Worm (Caenorhabditis elegans) whole organism, young adult: ENCODE results near the gene sru-7.
A peak's percentile ranks its signal among the peaks of the same experiment; 100 is the strongest.

Experiments used
- F22D6.2 ChIP-seq: sonication (generic microtip); optimal IDR thresholded peaks from 2 replicates; lab custom pipeline; 2016; ENCODE audit warnings: mild to moderate bottlenecking, missing genetic modification characterization, missing compliant biosample characterization
- F37B4.10 ChIP-seq: fragments of 200-800 bp; sonication (Bioruptor generic); IDR thresholded peaks from 2 replicates; pipeline ENCODE4 v1.3.6; 2022; ENCODE audit warnings: missing genetic modification characterization, missing compliant biosample characterization
- K11D2.4 ChIP-seq: fragments of 200-800 bp; sonication (Bioruptor generic); IDR thresholded peaks from 2 replicates; pipeline ENCODE4 v1.3.6; 2022; ENCODE audit warnings: missing genetic modification reagents, missing genetic modification characterization, missing compliant biosample characterization
- K12H6.12 ChIP-seq: fragments of 200-800 bp; sonication (Bioruptor generic); optimal IDR thresholded peaks from 2 replicates; lab custom pipeline; 2018; ENCODE audit warnings: mild to moderate bottlenecking, missing genetic modification characterization, missing compliant biosample characterization
- Y95B8A.8 ChIP-seq: fragments of 200-800 bp; sonication (Bioruptor generic); IDR thresholded peaks from 2 replicates; pipeline ENCODE4 v1.3.6; 2022; ENCODE audit warnings: missing genetic modification reagents, missing genetic modification characterization, missing compliant biosample characterization
- atf-7 ChIP-seq: sonication (generic microtip); optimal IDR thresholded peaks from 2 replicates; lab custom pipeline; 2017; ENCODE audit warnings: mild to moderate bottlenecking, missing genetic modification characterization, missing compliant biosample characterization
- attf-5 ChIP-seq: fragments of 200-800 bp; sonication (Bioruptor generic); optimal IDR thresholded peaks from 2 replicates; lab custom pipeline; 2018; ENCODE audit warnings: mild to moderate bottlenecking, missing genetic modification characterization, missing compliant biosample characterization
- cebp-1 ChIP-seq, 2 experiments: fragments of 200-800 bp in 1 of 2; sonication (Bioruptor generic) in 1 of 2; sonication (generic microtip) in 1 of 2; IDR thresholded peaks in 1 of 2; optimal IDR thresholded peaks in 1 of 2; 2 replicates each; pipeline versions ENCODE4 v1.3.6 to Lab custom; 2017 to 2022; ENCODE audit warnings: missing compliant biosample characterization in 2 of 2, missing genetic modification characterization in 2 of 2, mild to moderate bottlenecking in 1 of 2, missing genetic modification reagents in 1 of 2, moderate library complexity in 1 of 2
- ceh-27 ChIP-seq: fragments of 200-800 bp; sonication (Bioruptor generic); optimal IDR thresholded peaks from 2 replicates; lab custom pipeline; 2018; ENCODE audit warnings: mild to moderate bottlenecking, missing genetic modification characterization, moderate library complexity, missing compliant biosample characterization
- dox-1 ChIP-seq: fragments of 200-800 bp; sonication (Bioruptor generic); IDR thresholded peaks from 2 replicates; pipeline ENCODE4 v1.3.6; 2022; ENCODE audit warnings: missing genetic modification reagents, missing genetic modification characterization, missing compliant biosample characterization
- efl-1 ChIP-seq: fragments of 150-350 bp; optimal IDR thresholded peaks from 2 replicates; lab custom pipeline; 2014; ENCODE audit warnings: missing biosample characterization, missing genetic modification reagents, missing genetic modification characterization
- him-1 ChIP-seq: sonication (generic microtip); optimal IDR thresholded peaks from 2 replicates; lab custom pipeline; 2016; ENCODE audit warnings: missing genotype, missing genetic modification reagents, missing genetic modification characterization, missing compliant biosample characterization
- hmg-1.2 ChIP-seq: fragments of 200-800 bp; sonication (Bioruptor generic); IDR thresholded peaks from 2 replicates; pipeline ENCODE4 v1.3.6; 2022; ENCODE audit warnings: missing genetic modification reagents, missing genetic modification characterization, missing compliant biosample characterization
- let-607 ChIP-seq, 2 experiments: fragments of 200-800 bp in 1 of 2; sonication (Bioruptor generic) in 1 of 2; sonication (generic microtip) in 1 of 2; optimal IDR thresholded peaks; 2 replicates each; lab custom pipeline; 2016 to 2018; ENCODE audit warnings: mild to moderate bottlenecking in 2 of 2, missing compliant biosample characterization in 2 of 2, missing genetic modification characterization in 2 of 2, moderate library complexity in 2 of 2, missing genotype in 1 of 2
- lin-26 ChIP-seq: fragments of 200-800 bp; sonication (Bioruptor generic); IDR thresholded peaks from 2 replicates; pipeline ENCODE4 v1.3.6; 2022; ENCODE audit warnings: missing genetic modification reagents, missing genetic modification characterization, missing compliant biosample characterization
- lin-35 ChIP-seq, 3 experiments: fragments of 150-350 bp in 2 of 3; sonication (generic microtip) in 1 of 3; optimal IDR thresholded peaks; 2 replicates each; lab custom pipeline; 2014 to 2018; ENCODE audit warnings: missing biosample characterization in 3 of 3, missing genetic modification characterization in 3 of 3, missing genetic modification reagents in 3 of 3
- lin-40 ChIP-seq: sonication (generic microtip); optimal IDR thresholded peaks from 2 replicates; lab custom pipeline; 2016; ENCODE audit warnings: missing genetic modification characterization, mild to moderate bottlenecking, missing compliant biosample characterization, missing genotype, missing genetic modification reagents
- lsl-1 ChIP-seq: fragments of 200-800 bp; sonication (Bioruptor generic); optimal IDR thresholded peaks from 2 replicates; lab custom pipeline; 2018; ENCODE audit warnings: mild to moderate bottlenecking, missing genetic modification characterization, moderate library complexity, missing compliant biosample characterization
- madf-10 ChIP-seq: sonication (generic microtip); optimal IDR thresholded peaks from 2 replicates; lab custom pipeline; 2016; ENCODE audit warnings: mild to moderate bottlenecking, missing genetic modification characterization, missing compliant biosample characterization
- madf-3 ChIP-seq: fragments of 200-800 bp; sonication (Bioruptor generic); IDR thresholded peaks from 2 replicates; pipeline ENCODE4 v1.3.6; 2022; ENCODE audit warnings: missing genetic modification reagents, missing genetic modification characterization, missing compliant biosample characterization
- mcd-1 ChIP-seq: fragments of 200-800 bp; sonication (Bioruptor generic); IDR thresholded peaks from 2 replicates; pipeline ENCODE4 v1.3.6; 2022; ENCODE audit warnings: missing genetic modification reagents, missing genetic modification characterization, missing compliant biosample characterization
- mes-4 ChIP-seq: sonication (generic microtip); optimal IDR thresholded peaks from 2 replicates; lab custom pipeline; 2016; ENCODE audit warnings: missing genotype, missing genetic modification characterization, missing compliant biosample characterization
- mxl-1 ChIP-seq: sonication (generic microtip); optimal IDR thresholded peaks from 2 replicates; lab custom pipeline; 2016; ENCODE audit warnings: missing genetic modification characterization, missing compliant biosample characterization
- nfya-1 ChIP-seq: sonication (generic microtip); optimal IDR thresholded peaks from 2 replicates; lab custom pipeline; 2017; ENCODE audit warnings: antibody characterized with exemption, missing compliant biosample characterization, missing genetic modification characterization, borderline replicate concordance; ENCODE audit not compliant: insufficient read depth
- nfyb-1 ChIP-seq: fragments of 200-800 bp; sonication (Bioruptor generic); IDR thresholded peaks from 2 replicates; pipeline ENCODE4 v1.3.6; 2022; ENCODE audit warnings: missing genetic modification reagents, missing genetic modification characterization, missing compliant biosample characterization
- nhr-80 ChIP-seq: sonication (generic microtip); optimal IDR thresholded peaks from 2 replicates; lab custom pipeline; 2016; ENCODE audit warnings: missing genetic modification characterization, missing compliant biosample characterization
- rpc-1 ChIP-seq, 2 experiments: fragments of 150-350 bp in 1 of 2; sonication (generic microtip) in 1 of 2; optimal IDR thresholded peaks; 2 replicates each; lab custom pipeline; 2014 to 2018; ENCODE audit warnings: missing biosample characterization in 1 of 2, missing genetic modification characterization in 1 of 2, missing genetic modification reagents in 1 of 2, missing genotype in 1 of 2
- sea-2 ChIP-seq: fragments of 200-800 bp; sonication (Bioruptor generic); IDR thresholded peaks from 2 replicates; pipeline ENCODE4 v1.3.6; 2022; ENCODE audit warnings: missing genetic modification characterization, missing compliant biosample characterization
- snpc-1.1 ChIP-seq: sonication (generic microtip); optimal IDR thresholded peaks from 2 replicates; lab custom pipeline; 2017; ENCODE audit warnings: missing genetic modification characterization, mild to moderate bottlenecking, missing compliant biosample characterization, antibody characterized with exemption, moderate library complexity, missing genotype, missing genetic modification reagents; ENCODE audit not compliant: insufficient read depth
- snpc-1.3 ChIP-seq: sonication (generic microtip); optimal IDR thresholded peaks from 2 replicates; lab custom pipeline; 2017; ENCODE audit warnings: missing genetic modification characterization, mild to moderate bottlenecking, missing compliant biosample characterization, antibody characterized with exemption, moderate library complexity, missing genotype, missing genetic modification reagents; ENCODE audit not compliant: insufficient read depth
- snpc-4 ChIP-seq, 5 experiments: fragments of 150-350 bp in 1 of 5; sonication (generic microtip) in 4 of 5; optimal IDR thresholded peaks; 2 replicates each; lab custom pipeline; 2014 to 2018; ENCODE audit warnings: missing genetic modification characterization in 5 of 5, missing biosample characterization in 3 of 5, antibody characterized with exemption in 2 of 5, mild to moderate bottlenecking in 2 of 5, missing compliant biosample characterization in 2 of 5, missing genotype in 2 of 5, moderate library complexity in 2 of 5, missing genetic modification reagents in 1 of 5
- tbp1 ChIP-seq: fragments of 200-800 bp; sonication (Bioruptor generic); optimal IDR thresholded peaks from 2 replicates; lab custom pipeline; 2018; ENCODE audit warnings: mild to moderate bottlenecking, missing genetic modification characterization, missing compliant biosample characterization
- tbx-9 ChIP-seq: sonication (generic microtip); optimal IDR thresholded peaks from 2 replicates; lab custom pipeline; 2016; ENCODE audit warnings: borderline replicate concordance, missing genetic modification characterization, inconsistent platforms, missing compliant biosample characterization
- unc-62 ChIP-seq: fragments of 150-350 bp; optimal IDR thresholded peaks from 2 replicates; lab custom pipeline; 2014; ENCODE audit warnings: missing biosample characterization, missing genetic modification reagents, missing genetic modification characterization
- ztf-26 ChIP-seq: sonication (generic microtip); optimal IDR thresholded peaks from 2 replicates; lab custom pipeline; 2017; ENCODE audit warnings: missing genetic modification characterization, missing compliant biosample characterization

sru-7 gene

ce11 chrIV:8530042-8531027 lies 38.0 kb downstream of the sru-7 start (continued):
- TF ChIP-seq him-1 (tag; lab: Kevin White, UChicago), result no peak
- TF ChIP-seq madf-10, result peak; percentile 73
- TF ChIP-seq F22D6.2 (tag; lab: Kevin White, UChicago), result peak; percentile 79
- TF ChIP-seq mcd-1 (GFP tag; lab: Robert Waterston, UW), result no peak
- TF ChIP-seq F37B4.10, result no peak
- TF ChIP-seq lin-35 (GFP tag; optimal IDR thresholded peaks at IDR 0.05; lab: Kevin White, UChicago), result peak in 1 of 3 experiments; percentile 17

- no peak for TF ChIP-seq tbx-9
- no peak for TF ChIP-seq lsl-1
- TF ChIP-seq rpc-1 (optimal IDR thresholded peaks at IDR 0.05; lab: Kevin White, UChicago), result no peak
- no peak for TF ChIP-seq rpc-1 (tag; optimal IDR thresholded peaks at IDR 0.05; lab: Kevin White, UChicago)
- TF ChIP-seq Y95B8A.8 (GFP tag; lab: Robert Waterston, UW), result no peak
- no peak for TF ChIP-seq madf-3 (GFP tag; lab: Robert Waterston, UW)
- TF ChIP-seq nhr-80 (tag; lab: Kevin White, UChicago), result peak; percentile 78
- TF ChIP-seq nfya-1 (tag; lab: Kevin White, UChicago), result no peak
- peak; percentile 40 for TF ChIP-seq atf-7
- TF ChIP-seq dox-1 (GFP tag; lab: Robert Waterston, UW), result 0 out of 2 replicates have a peak, but pooled peaks have one; percentile 24
- TF ChIP-seq snpc-4 (GFP tag; optimal IDR thresholded peaks at IDR 0.05; lab: Kevin White, UChicago), result no peak
- TF ChIP-seq snpc-4 (tag; optimal IDR thresholded peaks at IDR 0.05; lab: Kevin White, UChicago), result no peak
- no peak for TF ChIP-seq sea-2 (GFP tag; lab: Robert Waterston, UW)
- no peak for TF ChIP-seq K11D2.4 (GFP tag; lab: Robert Waterston, UW)
- TF ChIP-seq let-607 (tag; optimal IDR thresholded peaks at IDR 0.05; lab: Kevin White, UChicago), result peak in 1 of 2 experiments; percentile 7
These were observed 39.7 kb downstream of the sru-7 start for ce11 chrIV:8532024-8532423.

DNA sequence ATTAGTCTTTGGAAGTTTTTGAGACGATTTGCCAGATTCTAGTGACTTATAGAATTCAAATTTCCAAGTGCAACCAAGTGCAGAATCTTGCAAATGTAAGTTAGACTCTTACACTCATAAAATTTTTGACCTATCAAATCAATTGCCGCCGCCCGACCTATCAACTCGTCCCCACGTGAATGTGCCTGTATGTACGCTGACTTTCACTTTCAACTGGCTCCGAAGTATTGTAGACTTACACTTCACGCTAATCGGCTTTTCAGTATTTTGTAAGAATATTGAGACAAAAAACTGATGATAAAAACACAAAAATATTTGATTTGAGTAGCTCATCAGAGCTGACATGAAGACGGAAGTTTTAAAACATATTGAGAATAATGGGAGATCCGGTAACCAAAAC lies 40.5 kb downstream of the sru-7 start:
- TF ChIP-seq lin-26 (GFP tag; lab: Robert Waterston, UW) (no peak), nhr-80 (tag; lab: Kevin White, UChicago) (peak; percentile 62), tbp1 (GFP tag; lab: Kevin White, UChicago) (peak; percentile 13), nfyb-1 (GFP tag; lab: Robert Waterston, UW) (0 out of 2 replicates have a peak, but pooled peaks have one; percentile 14)

DNA sequence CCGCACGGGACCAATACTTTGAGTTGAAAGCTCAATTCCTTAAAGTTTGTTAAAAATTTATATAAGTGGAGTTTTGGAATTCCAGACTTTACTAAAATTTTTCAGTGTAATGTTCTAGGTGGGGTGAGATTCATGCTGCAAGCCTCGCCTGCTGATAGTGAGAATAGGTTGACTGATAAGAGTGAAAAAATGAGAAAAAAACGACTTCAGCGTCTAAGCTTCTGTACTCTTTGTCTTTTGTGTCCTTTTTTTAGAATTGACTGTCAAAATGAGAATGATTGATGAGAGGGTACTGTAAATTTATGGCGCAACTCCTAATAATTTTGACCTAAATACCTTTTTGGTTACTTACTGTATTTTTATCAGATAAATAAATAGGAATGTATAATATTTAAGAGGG lies 41.8 kb downstream of the sru-7 start:
- TF ChIP-seq tbp1 (GFP tag; lab: Kevin White, UChicago) (no peak), efl-1 (no peak), snpc-1.1 (tag; lab: Kevin White, UChicago) (no peak), snpc-1.3 (no peak), unc-62 (GFP tag; lab: Kevin White, UChicago) (no peak), nhr-80 (tag; lab: Kevin White, UChicago) (peak; percentile 54)

- TF ChIP-seq K12H6.12 (tag; lab: Kevin White, UChicago) (peak; percentile 40), attf-5 (GFP tag; lab: Kevin White, UChicago) (no peak), hmg-1.2 (GFP tag; lab: Robert Waterston, UW) (peak; percentile 40; the same call in 1 of the 2 replicates), cebp-1 (GFP tag; IDR thresholded peaks at IDR 0.05; lab: Robert Waterston, UW) (no peak), cebp-1 (tag; optimal IDR thresholded peaks at IDR 0.05; lab: Kevin White, UChicago) (peak; percentile 47), nfya-1 (tag; lab: Kevin White, UChicago) (no peak), unc-62 (GFP tag; lab: Kevin White, UChicago) (peak; percentile 39), K11D2.4 (GFP tag; lab: Robert Waterston, UW) (0 out of 2 replicates have a peak, but pooled peaks have one; percentile 32), tbp1 (GFP tag; lab: Kevin White, UChicago) (peak; percentile 5), nhr-80 (tag; lab: Kevin White, UChicago) (peak; percentile 71), ztf-26 (tag; lab: Kevin White, UChicago) (peak; percentile 10), F22D6.2 (tag; lab: Kevin White, UChicago) (peak; percentile 58), lin-40 (tag; lab: Kevin White, UChicago) (peak; percentile 39), mes-4 (tag; lab: Kevin White, UChicago) (no peak), efl-1 (no peak), ceh-27 (GFP tag; lab: Kevin White, UChicago) (peak; percentile 15), mxl-1 (tag; lab: Kevin White, UChicago) (no peak)
These were observed 42.7 kb downstream of the sru-7 start for ce11 chrIV:8534997-8535414.
